Worm (Caenorhabditis elegans) whole organism, young adult: Measurements from ENCODE around the gene arl-5.

Source experiments
- B0035.1 ChIP-seq: sonication (generic microtip); optimal IDR thresholded peaks from 2 replicates; lab custom pipeline; 2016; ENCODE audit warnings: missing genetic modification characterization, mild to moderate bottlenecking, missing compliant biosample characterization, missing genotype, missing genetic modification reagents
- B0336.3 ChIP-seq: fragments of 200-800 bp; sonication (Bioruptor generic); IDR thresholded peaks from 2 replicates; pipeline ENCODE4 v1.3.6; 2022; ENCODE audit warnings: missing genetic modification characterization, missing compliant biosample characterization
- F22D6.2 ChIP-seq: sonication (generic microtip); optimal IDR thresholded peaks from 2 replicates; lab custom pipeline; 2016; ENCODE audit warnings: mild to moderate bottlenecking, missing genetic modification characterization, missing compliant biosample characterization
- F33H1.4 ChIP-seq: fragments of 200-800 bp; sonication (Bioruptor generic); IDR thresholded peaks from 2 replicates; pipeline ENCODE4 v1.3.6; 2022; ENCODE audit warnings: missing genetic modification reagents, missing genetic modification characterization, missing compliant biosample characterization
- F57A8.1 ChIP-seq: fragments of 200-800 bp; sonication (Bioruptor generic); optimal IDR thresholded peaks from 2 replicates; lab custom pipeline; 2018; ENCODE audit warnings: mild to moderate bottlenecking, missing genetic modification characterization, moderate library complexity, missing compliant biosample characterization
- K11D2.4 ChIP-seq: fragments of 200-800 bp; sonication (Bioruptor generic); IDR thresholded peaks from 2 replicates; pipeline ENCODE4 v1.3.6; 2022; ENCODE audit warnings: missing genetic modification reagents, missing genetic modification characterization, missing compliant biosample characterization
- Y53F4B.3 ChIP-seq: fragments of 200-800 bp; sonication (Bioruptor generic); IDR thresholded peaks from 2 replicates; pipeline ENCODE4 v1.3.6; 2022; ENCODE audit warnings: missing genetic modification reagents, missing genetic modification characterization, missing compliant biosample characterization
- Y56A3A.18 ChIP-seq: fragments of 200-800 bp; sonication (Bioruptor generic); IDR thresholded peaks from 2 replicates; pipeline ENCODE4 v1.3.6; 2022; ENCODE audit warnings: missing genetic modification reagents, missing genetic modification characterization, missing compliant biosample characterization
- Y67H2A.10 ChIP-seq: fragments of 200-800 bp; sonication (Bioruptor generic); conservative IDR thresholded peaks from 2 replicates; pipeline ENCODE4 v1.3.6; 2022; ENCODE audit warnings: missing genetic modification reagents, missing genetic modification characterization, missing compliant biosample characterization
- ZK185.1 ChIP-seq: sonication (generic microtip); optimal IDR thresholded peaks from 2 replicates; lab custom pipeline; 2016; ENCODE audit warnings: mild to moderate bottlenecking, missing genetic modification characterization, missing compliant biosample characterization; ENCODE audit not compliant: poor library complexity, severe bottlenecking
- atf-7 ChIP-seq: sonication (generic microtip); optimal IDR thresholded peaks from 2 replicates; lab custom pipeline; 2017; ENCODE audit warnings: mild to moderate bottlenecking, missing genetic modification characterization, missing compliant biosample characterization
- athp-1 ChIP-seq: sonication (generic microtip); optimal IDR thresholded peaks from 2 replicates; lab custom pipeline; 2017; ENCODE audit warnings: mild to moderate bottlenecking, missing genetic modification characterization, missing compliant biosample characterization
- attf-5 ChIP-seq: fragments of 200-800 bp; sonication (Bioruptor generic); optimal IDR thresholded peaks from 2 replicates; lab custom pipeline; 2018; ENCODE audit warnings: mild to moderate bottlenecking, missing genetic modification characterization, missing compliant biosample characterization
- ceh-100 ChIP-seq: fragments of 200-800 bp; sonication (Bioruptor generic); IDR thresholded peaks from 2 replicates; pipeline ENCODE4 v1.3.6; 2022; ENCODE audit warnings: missing genetic modification reagents, missing genetic modification characterization, missing compliant biosample characterization
- ceh-27 ChIP-seq: fragments of 200-800 bp; sonication (Bioruptor generic); optimal IDR thresholded peaks from 2 replicates; lab custom pipeline; 2018; ENCODE audit warnings: mild to moderate bottlenecking, missing genetic modification characterization, moderate library complexity, missing compliant biosample characterization
- chd-7 ChIP-seq: sonication (generic microtip); optimal IDR thresholded peaks from 2 replicates; lab custom pipeline; 2016; ENCODE audit warnings: mild to moderate bottlenecking, missing genetic modification characterization, moderate library complexity, missing compliant biosample characterization
- dpff-1 ChIP-seq: sonication (generic microtip); optimal IDR thresholded peaks from 2 replicates; lab custom pipeline; 2017; ENCODE audit warnings: mild to moderate bottlenecking, missing genetic modification characterization, missing compliant biosample characterization
- dpl-1 ChIP-seq: fragments of 150-350 bp; optimal IDR thresholded peaks from 2 replicates; lab custom pipeline; 2014; ENCODE audit warnings: missing biosample characterization, missing genetic modification reagents, missing genetic modification characterization
- efl-1 ChIP-seq: fragments of 150-350 bp; optimal IDR thresholded peaks from 2 replicates; lab custom pipeline; 2014; ENCODE audit warnings: missing biosample characterization, missing genetic modification reagents, missing genetic modification characterization
- egl-18 ChIP-seq: fragments of 200-800 bp; sonication (Bioruptor generic); IDR thresholded peaks from 2 replicates; pipeline ENCODE4 v1.3.6; 2022; ENCODE audit warnings: missing genetic modification reagents, missing genetic modification characterization, missing compliant biosample characterization
- fkh-3 ChIP-seq: sonication (generic microtip); optimal IDR thresholded peaks from 2 replicates; lab custom pipeline; 2016; ENCODE audit warnings: mild to moderate bottlenecking, missing genetic modification characterization, missing compliant biosample characterization
- gei-17 ChIP-seq: fragments of 200-800 bp; sonication (Bioruptor generic); optimal IDR thresholded peaks from 2 replicates; lab custom pipeline; 2018; ENCODE audit warnings: mild to moderate bottlenecking, missing genetic modification characterization, missing compliant biosample characterization
- hmg-1.2 ChIP-seq: fragments of 200-800 bp; sonication (Bioruptor generic); IDR thresholded peaks from 2 replicates; pipeline ENCODE4 v1.3.6; 2022; ENCODE audit warnings: missing genetic modification reagents, missing genetic modification characterization, missing compliant biosample characterization
- hsf-1 ChIP-seq: fragments of 200-800 bp; sonication (Bioruptor generic); IDR thresholded peaks from 2 replicates; pipeline ENCODE4 v1.3.6; 2022; ENCODE audit warnings: missing genetic modification reagents, missing genetic modification characterization, missing compliant biosample characterization
- lin-26 ChIP-seq: fragments of 200-800 bp; sonication (Bioruptor generic); IDR thresholded peaks from 2 replicates; pipeline ENCODE4 v1.3.6; 2022; ENCODE audit warnings: missing genetic modification reagents, missing genetic modification characterization, missing compliant biosample characterization
- lsl-1 ChIP-seq: fragments of 200-800 bp; sonication (Bioruptor generic); optimal IDR thresholded peaks from 2 replicates; lab custom pipeline; 2018; ENCODE audit warnings: mild to moderate bottlenecking, missing genetic modification characterization, moderate library complexity, missing compliant biosample characterization
- lsy-27 ChIP-seq: sonication (generic microtip); optimal IDR thresholded peaks from 2 replicates; lab custom pipeline; 2017; ENCODE audit warnings: missing genetic modification characterization, mild to moderate bottlenecking, missing compliant biosample characterization, antibody characterized with exemption, missing genotype, borderline replicate concordance; ENCODE audit not compliant: insufficient read depth
- madf-6 ChIP-seq: fragments of 200-800 bp; sonication (Bioruptor generic); IDR thresholded peaks from 2 replicates; pipeline ENCODE4 v1.3.6; 2022; ENCODE audit warnings: missing genetic modification reagents, missing genetic modification characterization, missing compliant biosample characterization
- mes-4 ChIP-seq: sonication (generic microtip); optimal IDR thresholded peaks from 2 replicates; lab custom pipeline; 2016; ENCODE audit warnings: missing genotype, missing genetic modification characterization, missing compliant biosample characterization
- nhr-179 ChIP-seq: sonication (generic microtip); optimal IDR thresholded peaks from 2 replicates; lab custom pipeline; 2016; ENCODE audit warnings: mild to moderate bottlenecking, missing genetic modification characterization, missing compliant biosample characterization
- nhr-27 ChIP-seq: fragments of 200-800 bp; sonication (Bioruptor generic); optimal IDR thresholded peaks from 2 replicates; lab custom pipeline; 2018; ENCODE audit warnings: mild to moderate bottlenecking, missing genetic modification characterization, moderate library complexity, missing compliant biosample characterization
- sea-2 ChIP-seq: fragments of 200-800 bp; sonication (Bioruptor generic); IDR thresholded peaks from 2 replicates; pipeline ENCODE4 v1.3.6; 2022; ENCODE audit warnings: missing genetic modification characterization, missing compliant biosample characterization
- snpc-3.4 ChIP-seq: sonication (generic microtip); optimal IDR thresholded peaks from 2 replicates; lab custom pipeline; 2017; ENCODE audit warnings: missing genetic modification characterization, mild to moderate bottlenecking, missing compliant biosample characterization, antibody characterized with exemption, moderate library complexity, missing genotype, missing genetic modification reagents
- snpc-4 ChIP-seq, 5 experiments: fragments of 150-350 bp in 1 of 5; sonication (generic microtip) in 4 of 5; optimal IDR thresholded peaks; 2 replicates each; lab custom pipeline; 2014 to 2018; ENCODE audit warnings: missing genetic modification characterization in 5 of 5, missing biosample characterization in 3 of 5, antibody characterized with exemption in 2 of 5, mild to moderate bottlenecking in 2 of 5, missing compliant biosample characterization in 2 of 5, missing genotype in 2 of 5, moderate library complexity in 2 of 5, missing genetic modification reagents in 1 of 5
- sptf-2 ChIP-seq: fragments of 200-800 bp; sonication (Bioruptor generic); optimal IDR thresholded peaks from 2 replicates; lab custom pipeline; 2018; ENCODE audit warnings: mild to moderate bottlenecking, missing genetic modification characterization, missing compliant biosample characterization
- tbp1 ChIP-seq: fragments of 200-800 bp; sonication (Bioruptor generic); optimal IDR thresholded peaks from 2 replicates; lab custom pipeline; 2018; ENCODE audit warnings: mild to moderate bottlenecking, missing genetic modification characterization, missing compliant biosample characterization
- tbx-9 ChIP-seq: sonication (generic microtip); optimal IDR thresholded peaks from 2 replicates; lab custom pipeline; 2016; ENCODE audit warnings: borderline replicate concordance, missing genetic modification characterization, inconsistent platforms, missing compliant biosample characterization
- unc-130 ChIP-seq: sonication (generic microtip); optimal IDR thresholded peaks from 2 replicates; lab custom pipeline; 2016; ENCODE audit warnings: missing genetic modification reagents, missing genetic modification characterization, missing compliant biosample characterization
- xnd-1 ChIP-seq: sonication (generic microtip); optimal IDR thresholded peaks from 2 replicates; lab custom pipeline; 2016; ENCODE audit warnings: missing genotype, missing genetic modification reagents, missing genetic modification characterization, missing compliant biosample characterization
- zfh-2 ChIP-seq: fragments of 200-800 bp; sonication (Bioruptor generic); conservative IDR thresholded peaks from 2 replicates; pipeline ENCODE4 v1.3.6; 2022; ENCODE audit warnings: missing genetic modification reagents, missing genetic modification characterization, missing compliant biosample characterization

The arl-5 gene

ce11 chrIII:9859133-9859775 lies 36.2 kb downstream of the arl-5 start, which contains the start of gene gpdh-2:
Gene gpdh-2, minus strand, starts transcription at chrIII:9859183.
- TF ChIP-seq unc-130, result no peak
- peak; percentile 37 for TF ChIP-seq efl-1 (GFP tag; lab: Kevin White, UChicago)
- peak; percentile 74; the same call in 1 of the 2 replicates for TF ChIP-seq madf-6 (GFP tag; lab: Robert Waterston, UW)
- peak; percentile 15; the same call in 1 of the 2 replicates for TF ChIP-seq hmg-1.2 (GFP tag; lab: Robert Waterston, UW)
- TF ChIP-seq F33H1.4 (GFP tag; lab: Robert Waterston, UW), result peak; percentile 46; the same call in 1 of the 2 replicates
- TF ChIP-seq lsl-1 (GFP tag; lab: Kevin White, UChicago), result peak; percentile 69
- TF ChIP-seq atf-7 (tag; lab: Kevin White, UChicago), result no peak
- TF ChIP-seq xnd-1, result peak; percentile 24

ce11 chrIII:9860201-9860780 lies 37.2 kb downstream of the arl-5 start, which contains the start of gene twk-48:
Gene twk-48, plus strand, starts transcription at chrIII:9860730.
- TF ChIP-seq Y67H2A.10 (GFP tag; lab: Robert Waterston, UW), result no peak
- TF ChIP-seq hmg-1.2 (GFP tag; lab: Robert Waterston, UW), result 0 out of 2 replicates have a peak, but pooled peaks have one; percentile 10

- no peak for TF ChIP-seq gei-17
- TF ChIP-seq nhr-179 (tag; lab: Kevin White, UChicago), result no peak
- no peak for TF ChIP-seq zfh-2 (GFP tag; lab: Robert Waterston, UW)
- no peak for TF ChIP-seq tbx-9 (tag; lab: Kevin White, UChicago)
- peak; percentile 74 for TF ChIP-seq chd-7 (tag; lab: Kevin White, UChicago)
- TF ChIP-seq sea-2, result no peak
- no peak for TF ChIP-seq B0035.1
- peak; percentile 98 for TF ChIP-seq tbp1 (GFP tag; lab: Kevin White, UChicago)
- TF ChIP-seq snpc-3.4 (tag; lab: Kevin White, UChicago), result peak; percentile 54
- TF ChIP-seq ceh-27 (GFP tag; lab: Kevin White, UChicago), result peak; percentile 59
- TF ChIP-seq egl-18 (GFP tag; lab: Robert Waterston, UW), result no peak
- TF ChIP-seq mes-4 (tag; lab: Kevin White, UChicago), result peak; percentile 15
- peak; percentile 28 for TF ChIP-seq attf-5
- TF ChIP-seq hsf-1 (GFP tag; lab: Robert Waterston, UW), result peak; percentile 66
- TF ChIP-seq snpc-4 (GFP tag; optimal IDR thresholded peaks at IDR 0.05; lab: Kevin White, UChicago), result no peak
- TF ChIP-seq snpc-4 (tag; optimal IDR thresholded peaks at IDR 0.05; lab: Kevin White, UChicago), result peak in 2 of 4 experiments; percentile 34 to 37
- no peak for TF ChIP-seq K11D2.4 (GFP tag; lab: Robert Waterston, UW)
- peak; percentile 71; the same call in 1 of the 2 replicates for TF ChIP-seq Y56A3A.18 (GFP tag; lab: Robert Waterston, UW)
- no peak for TF ChIP-seq sptf-2 (GFP tag; lab: Kevin White, UChicago)
- TF ChIP-seq ceh-100 (GFP tag; lab: Robert Waterston, UW), result peak; percentile 52; the same call in 1 of the 2 replicates
- peak; percentile 74 for TF ChIP-seq ZK185.1 (tag; lab: Kevin White, UChicago)
- no peak for TF ChIP-seq fkh-3 (tag; lab: Kevin White, UChicago)
- no peak for TF ChIP-seq dpff-1 (tag; lab: Kevin White, UChicago)
- no peak for TF ChIP-seq lsy-27 (tag; lab: Kevin White, UChicago)
- TF ChIP-seq F57A8.1 (GFP tag; lab: Kevin White, UChicago), result no peak
- no peak for TF ChIP-seq dpl-1 (GFP tag; lab: Kevin White, UChicago)
- TF ChIP-seq lin-26 (GFP tag; lab: Robert Waterston, UW), result peak; percentile 93
- no peak for TF ChIP-seq F22D6.2 (tag; lab: Kevin White, UChicago)
- peak; percentile 72 for TF ChIP-seq athp-1 (tag; lab: Kevin White, UChicago)
- TF ChIP-seq nhr-27, result no peak
- 0 out of 2 replicates have a peak, but pooled peaks have one; percentile 40 for TF ChIP-seq Y53F4B.3 (GFP tag; lab: Robert Waterston, UW)
- peak; percentile 79 for TF ChIP-seq B0336.3 (GFP tag; lab: Robert Waterston, UW)
Observed at ce11 chrIII:9861470-9862342, 38.7 kb downstream of the arl-5 start.
